Worm (Caenorhabditis elegans) whole organism, L2 larva: ENCODE data around the gene F15A4.5.

Experiments
- C34F6.9 ChIP-seq: fragments of 150-350 bp; optimal IDR thresholded peaks from 2 replicates; lab custom pipeline; 2014; ENCODE audit warnings: missing biosample characterization, missing genetic modification characterization
- R02D3.7 ChIP-seq: fragments of 150-350 bp; optimal IDR thresholded peaks from 2 replicates; lab custom pipeline; 2014; ENCODE audit warnings: missing biosample characterization, missing genetic modification characterization
- Y55F3AM.14 ChIP-seq: fragments of 200-800 bp; sonication (Bioruptor generic); optimal IDR thresholded peaks from 2 replicates; lab custom pipeline; 2018; ENCODE audit warnings: mild to moderate bottlenecking, missing genetic modification characterization, missing compliant biosample characterization
- alr-1 ChIP-seq: fragments of 150-350 bp; optimal IDR thresholded peaks from 2 replicates; lab custom pipeline; 2014; ENCODE audit warnings: missing biosample characterization, missing genetic modification characterization
- ama-1 ChIP-seq: fragments of 150-350 bp; optimal IDR thresholded peaks from 2 replicates; lab custom pipeline; 2018; ENCODE audit warnings: inconsistent platforms
- ceh-82 ChIP-seq: fragments of 150-350 bp; optimal IDR thresholded peaks from 2 replicates; lab custom pipeline; 2014; ENCODE audit warnings: missing biosample characterization, missing genetic modification characterization
- crh-2 ChIP-seq: sonication (generic microtip); optimal IDR thresholded peaks from 2 replicates; lab custom pipeline; 2017; ENCODE audit warnings: missing biosample characterization, missing genetic modification characterization
- egl-27 ChIP-seq: sonication (generic microtip); optimal IDR thresholded peaks from 3 replicates; lab custom pipeline; 2017; ENCODE audit warnings: missing biosample characterization, missing genetic modification reagents, missing genetic modification characterization
- elt-3 ChIP-seq: sonication (generic microtip); optimal IDR thresholded peaks from 2 replicates; lab custom pipeline; 2017; ENCODE audit warnings: missing biosample characterization, missing genetic modification characterization
- fos-1 ChIP-seq: fragments of 150-350 bp; optimal IDR thresholded peaks from 2 replicates; lab custom pipeline; 2014; ENCODE audit warnings: missing biosample characterization, missing genetic modification characterization
- gmeb-1 ChIP-seq: fragments of 150-350 bp; optimal IDR thresholded peaks from 2 replicates; lab custom pipeline; 2014; ENCODE audit warnings: missing biosample characterization, missing genetic modification characterization
- lin-11 ChIP-seq: fragments of 150-350 bp; sonication (generic microtip); optimal IDR thresholded peaks from 2 replicates; lab custom pipeline; 2014; ENCODE audit warnings: missing biosample characterization, missing genetic modification characterization, inconsistent platforms, mixed read lengths
- lin-13 ChIP-seq: fragments of 150-350 bp; optimal IDR thresholded peaks from 2 replicates; lab custom pipeline; 2014; ENCODE audit warnings: missing biosample characterization, missing genetic modification reagents, missing genetic modification characterization
- lsy-2 ChIP-seq, 2 experiments: fragments of 150-350 bp in 1 of 2; sonication (generic microtip) in 1 of 2; optimal IDR thresholded peaks; 2 replicates each; lab custom pipeline; 2014 to 2017; ENCODE audit warnings: missing biosample characterization in 2 of 2, missing genetic modification characterization in 2 of 2
- mdl-1 ChIP-seq, 2 experiments: fragments of 150-350 bp in 1 of 2; sonication (generic microtip) in 1 of 2; optimal IDR thresholded peaks; 2 replicates each; lab custom pipeline; 2017; ENCODE audit warnings: missing biosample characterization in 2 of 2, missing genetic modification characterization in 2 of 2
- nhr-12 ChIP-seq: fragments of 150-350 bp; optimal IDR thresholded peaks from 2 replicates; lab custom pipeline; 2014; ENCODE audit warnings: missing biosample characterization, missing genetic modification characterization
- nhr-129 ChIP-seq: fragments of 150-350 bp; optimal IDR thresholded peaks from 2 replicates; lab custom pipeline; 2014; ENCODE audit warnings: missing biosample characterization, missing genetic modification characterization
- nhr-21 ChIP-seq: fragments of 150-350 bp; optimal IDR thresholded peaks from 2 replicates; lab custom pipeline; 2014; ENCODE audit warnings: missing biosample characterization, missing genetic modification characterization
- nhr-23 ChIP-seq: fragments of 150-350 bp; optimal IDR thresholded peaks from 2 replicates; lab custom pipeline; 2014; ENCODE audit warnings: missing biosample characterization, missing genetic modification reagents, missing genetic modification characterization
- nhr-237 ChIP-seq: fragments of 150-350 bp; optimal IDR thresholded peaks from 2 replicates; lab custom pipeline; 2014; ENCODE audit warnings: missing biosample characterization, missing genetic modification characterization
- nhr-25 ChIP-seq: fragments of 150-350 bp; sonication (generic microtip); optimal IDR thresholded peaks from 3 replicates; lab custom pipeline; 2014; ENCODE audit warnings: missing biosample characterization, missing genetic modification characterization
- nhr-6 ChIP-seq: fragments of 150-350 bp; optimal IDR thresholded peaks from 2 replicates; lab custom pipeline; 2014; ENCODE audit warnings: missing biosample characterization, missing genetic modification characterization
- nhr-77 ChIP-seq: fragments of 150-350 bp; optimal IDR thresholded peaks from 2 replicates; lab custom pipeline; 2014; ENCODE audit warnings: missing biosample characterization, missing genetic modification characterization
- peb-1 ChIP-seq: fragments of 150-350 bp; optimal IDR thresholded peaks from 2 replicates; lab custom pipeline; 2014; ENCODE audit warnings: missing biosample characterization, missing genetic modification characterization
- sem-4 ChIP-seq: fragments of 150-350 bp; optimal IDR thresholded peaks from 2 replicates; lab custom pipeline; 2014; ENCODE audit warnings: missing biosample characterization, missing genetic modification reagents, missing genetic modification characterization
- sma-9 ChIP-seq, 2 experiments: fragments of 150-350 bp in 1 of 2; sonication (generic microtip) in 1 of 2; optimal IDR thresholded peaks; 2 replicates each; lab custom pipeline; 2014 to 2016; ENCODE audit warnings: missing genetic modification characterization in 2 of 2, mild to moderate bottlenecking in 1 of 2, missing biosample characterization in 1 of 2, missing compliant biosample characterization in 1 of 2, missing genetic modification reagents in 1 of 2, moderate library complexity in 1 of 2
- snpc-4 ChIP-seq: fragments of 150-350 bp; optimal IDR thresholded peaks from 2 replicates; lab custom pipeline; 2014; ENCODE audit warnings: missing biosample characterization, missing genetic modification characterization
- unc-55 ChIP-seq: fragments of 150-350 bp; sonication (generic microtip); optimal IDR thresholded peaks from 3 replicates; lab custom pipeline; 2014; ENCODE audit warnings: missing biosample characterization, missing genetic modification reagents, missing genetic modification characterization
- unc-62 ChIP-seq: fragments of 150-350 bp; optimal IDR thresholded peaks from 2 replicates; lab custom pipeline; 2014; ENCODE audit warnings: missing biosample characterization, missing genetic modification reagents, missing genetic modification characterization
- zag-1 ChIP-seq: fragments of 150-350 bp; optimal IDR thresholded peaks from 2 replicates; lab custom pipeline; 2014; ENCODE audit warnings: missing biosample characterization, missing genetic modification characterization
- ztf-4 ChIP-seq: fragments of 150-350 bp; optimal IDR thresholded peaks from 2 replicates; lab custom pipeline; 2014; ENCODE audit warnings: missing biosample characterization, missing genetic modification characterization

Gene F15A4.5

ce11 chrII:12459422-12459821 is 11.6 kb downstream of the F15A4.5 start, which contains the start of gene tag-281 (continued):
- peak; percentile 85 for TF ChIP-seq lin-13 (GFP tag; lab: Kevin White, UChicago)
- TF ChIP-seq nhr-237 (tag; lab: Kevin White, UChicago) = peak; percentile 49
- peak; percentile 71 for TF ChIP-seq egl-27 (tag; lab: Kevin White, UChicago)
- TF ChIP-seq nhr-6 (tag; lab: Kevin White, UChicago) = peak; percentile 13
- TF ChIP-seq ceh-82 (tag; lab: Kevin White, UChicago) = no peak
- peak; percentile 85 for TF ChIP-seq C34F6.9 (tag; lab: Kevin White, UChicago)
- peak; percentile 58 for TF ChIP-seq sem-4 (tag; lab: Kevin White, UChicago)
- TF ChIP-seq snpc-4 (tag; lab: Kevin White, UChicago) = peak; percentile 85
- no peak for TF ChIP-seq fos-1 (tag; lab: Kevin White, UChicago)
- TF ChIP-seq Y55F3AM.14 (GFP tag; lab: Kevin White, UChicago) = no peak
- TF ChIP-seq zag-1 (tag; lab: Kevin White, UChicago) = peak; percentile 7
- no peak for TF ChIP-seq elt-3 (tag; lab: Kevin White, UChicago)
- no peak for TF ChIP-seq unc-62 (GFP tag; lab: Kevin White, UChicago)
- peak; percentile 81 for TF ChIP-seq nhr-25 (tag; lab: Kevin White, UChicago)
- peak; percentile 86 to 92 for TF ChIP-seq lsy-2 (tag; optimal IDR thresholded peaks at IDR 0.05; lab: Kevin White, UChicago)

- no peak for TF ChIP-seq alr-1 (tag; lab: Kevin White, UChicago)
- TF ChIP-seq nhr-25 (tag; lab: Kevin White, UChicago) = no peak
- no peak for TF ChIP-seq mdl-1 (tag; optimal IDR thresholded peaks at IDR 0.05; lab: Kevin White, UChicago)
- TF ChIP-seq ztf-4 (tag; lab: Kevin White, UChicago) = no peak
- TF ChIP-seq unc-55 (GFP tag; lab: Kevin White, UChicago) = no peak
- TF ChIP-seq lsy-2 (tag; optimal IDR thresholded peaks at IDR 0.05; lab: Kevin White, UChicago) = no peak
- no peak for TF ChIP-seq snpc-4 (tag; lab: Kevin White, UChicago)
- no peak for TF ChIP-seq R02D3.7
Measured at ce11 chrII:12457275-12457674, 13.8 kb downstream of the F15A4.5 start, which contains the start of gene sre-38. TSS of gene sre-38 (plus strand) at chrII:12457575.

ce11 chrII:12456633-12457032 is 14.4 kb downstream of the F15A4.5 start, which contains the start of gene sre-32:
TSS of gene sre-32 (minus strand) at chrII:12456733.
- TF ChIP-seq mdl-1 (tag; optimal IDR thresholded peaks at IDR 0.05; lab: Kevin White, UChicago) = no peak
- TF ChIP-seq nhr-129 (tag; lab: Kevin White, UChicago) = no peak
- TF ChIP-seq nhr-6 (tag; lab: Kevin White, UChicago) = no peak
- TF ChIP-seq ama-1 (lab: Kevin White, UChicago) = no peak
- TF ChIP-seq gmeb-1 (tag; lab: Kevin White, UChicago) = no peak
- TF ChIP-seq unc-62 (GFP tag; lab: Kevin White, UChicago) = no peak
- TF ChIP-seq nhr-77 = no peak
- no peak for TF ChIP-seq crh-2 (tag; lab: Kevin White, UChicago)
- TF ChIP-seq nhr-23 (tag; lab: Kevin White, UChicago) = no peak
- TF ChIP-seq nhr-12 (tag; lab: Kevin White, UChicago) = no peak

ce11 chrII:12452754-12453352 is 18.2 kb downstream of the F15A4.5 start, which contains the start of the genes sre-35 and sre-33:
TSS of gene sre-35 (minus strand) at chrII:12452854.
TSS of gene sre-33 (plus strand) at chrII:12453302.
- no peak for TF ChIP-seq mdl-1 (tag; optimal IDR thresholded peaks at IDR 0.05; lab: Kevin White, UChicago)
- no peak for TF ChIP-seq snpc-4 (tag; lab: Kevin White, UChicago)
- no peak for TF ChIP-seq lsy-2 (tag; optimal IDR thresholded peaks at IDR 0.05; lab: Kevin White, UChicago)
- TF ChIP-seq nhr-21 = no peak
- TF ChIP-seq nhr-6 (tag; lab: Kevin White, UChicago) = no peak
- TF ChIP-seq sma-9 (GFP tag; optimal IDR thresholded peaks at IDR 0.05; lab: Kevin White, UChicago) = no peak
- TF ChIP-seq sma-9 (tag; optimal IDR thresholded peaks at IDR 0.05; lab: Kevin White, UChicago) = no peak

DNA sequence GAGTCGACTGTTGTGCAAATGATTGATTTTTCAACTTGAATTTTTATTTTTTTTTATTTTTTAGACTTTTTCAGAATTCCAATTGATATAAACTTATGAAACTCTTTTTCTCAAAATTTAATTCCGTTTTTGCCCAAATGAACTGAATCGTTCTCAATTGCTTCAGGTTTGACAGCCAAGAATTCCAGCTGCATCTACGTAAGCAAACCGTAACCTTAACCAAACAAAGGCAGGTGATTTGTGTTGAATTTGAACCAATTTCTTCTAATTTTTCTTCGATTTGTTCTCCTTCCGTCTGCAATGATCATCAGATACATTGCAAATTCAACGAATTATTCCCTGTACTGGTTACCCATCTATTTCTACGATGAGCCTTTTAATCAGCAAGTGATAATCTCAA is 21.2 kb downstream of the F15A4.5 start, which contains the start of gene sre-34:
sre-34 (plus strand) TSS at position 301 of the 400 bp plus-strand sequence.
- TF ChIP-seq nhr-129 (tag; lab: Kevin White, UChicago) = no peak
- no peak for TF ChIP-seq gmeb-1 (tag; lab: Kevin White, UChicago)
- TF ChIP-seq egl-27 (tag; lab: Kevin White, UChicago) = no peak
- TF ChIP-seq peb-1 (tag; lab: Kevin White, UChicago) = no peak
- TF ChIP-seq unc-62 (GFP tag; lab: Kevin White, UChicago) = no peak
- TF ChIP-seq lin-11 (tag; lab: Kevin White, UChicago) = no peak
